Worm (Caenorhabditis elegans) whole organism, mixed stage, embryonic: ENCODE results near the gene sfxn-1.4.
A peak's percentile ranks its signal among the peaks of the same experiment; 100 is the strongest.
"Not testable (repeated sequence)": the region's sequence is repeated elsewhere in the genome, so short reads cannot be mapped to it uniquely, and the experiment has no call there.

Experiments
- M03D4.4 ChIP-seq: sonication (generic microtip); optimal IDR thresholded peaks from 2 replicates; lab custom pipeline; 2017; ENCODE audit warnings: mild to moderate bottlenecking, missing genetic modification characterization, missing compliant biosample characterization
- bed-3 ChIP-seq: fragments of 200-800 bp; sonication (Bioruptor generic); optimal IDR thresholded peaks from 3 replicates; lab custom pipeline; 2018; ENCODE audit warnings: mild to moderate bottlenecking, missing genetic modification characterization, moderate library complexity, missing compliant biosample characterization
- blmp-1 ChIP-seq: fragments of 150-350 bp; optimal IDR thresholded peaks from 2 replicates; lab custom pipeline; 2014; ENCODE audit warnings: missing biosample characterization, missing genetic modification characterization
- ceh-39 ChIP-seq: fragments of 150-350 bp; optimal IDR thresholded peaks from 2 replicates; lab custom pipeline; 2014; ENCODE audit warnings: missing biosample characterization, missing genetic modification characterization
- ceh-43 ChIP-seq: fragments of 200-800 bp; sonication (Bioruptor generic); optimal IDR thresholded peaks from 2 replicates; lab custom pipeline; 2018; ENCODE audit warnings: mild to moderate bottlenecking, missing genetic modification characterization, moderate library complexity, missing compliant biosample characterization
- ceh-83 ChIP-seq: fragments of 200-800 bp; sonication (Bioruptor generic); optimal IDR thresholded peaks from 2 replicates; lab custom pipeline; 2018; ENCODE audit warnings: mild to moderate bottlenecking, missing genetic modification characterization, missing compliant biosample characterization
- cnd-1 ChIP-seq: fragments of 200-800 bp; sonication (Bioruptor generic); optimal IDR thresholded peaks from 2 replicates; lab custom pipeline; 2018; ENCODE audit warnings: mild to moderate bottlenecking, missing genetic modification characterization, missing compliant biosample characterization
- drap-1 ChIP-seq: fragments of 200-800 bp; sonication (Bioruptor generic); optimal IDR thresholded peaks from 3 replicates; lab custom pipeline; 2018; ENCODE audit warnings: mild to moderate bottlenecking, missing genetic modification characterization, missing compliant biosample characterization
- elt-1 ChIP-seq: sonication (generic microtip); optimal IDR thresholded peaks from 2 replicates; lab custom pipeline; 2017; ENCODE audit warnings: missing genetic modification characterization, mild to moderate bottlenecking, missing compliant biosample characterization, antibody characterized with exemption, moderate library complexity, borderline replicate concordance; ENCODE audit not compliant: insufficient read depth
- elt-3 ChIP-seq: fragments of 150-350 bp; optimal IDR thresholded peaks from 2 replicates; lab custom pipeline; 2014; ENCODE audit warnings: missing biosample characterization, missing genetic modification characterization
- flh-1 ChIP-seq: fragments of 200-800 bp; sonication (Bioruptor generic); optimal IDR thresholded peaks from 2 replicates; lab custom pipeline; 2018; ENCODE audit warnings: mild to moderate bottlenecking, missing genetic modification characterization, moderate library complexity, missing compliant biosample characterization
- ham-2 ChIP-seq: fragments of 200-800 bp; sonication (Bioruptor generic); optimal IDR thresholded peaks from 2 replicates; lab custom pipeline; 2018; ENCODE audit warnings: mild to moderate bottlenecking, missing genetic modification characterization, missing compliant biosample characterization
- hlh-1 ChIP-seq: fragments of 150-350 bp; optimal IDR thresholded peaks from 2 replicates; lab custom pipeline; 2014; ENCODE audit warnings: missing biosample characterization, missing genetic modification reagents, missing genetic modification characterization
- lin-13 ChIP-seq: fragments of 150-350 bp; optimal IDR thresholded peaks from 2 replicates; lab custom pipeline; 2014; ENCODE audit warnings: missing biosample characterization, missing genetic modification characterization
- lin-32 ChIP-seq: fragments of 200-800 bp; sonication (Bioruptor generic); optimal IDR thresholded peaks from 2 replicates; lab custom pipeline; 2018; ENCODE audit warnings: mild to moderate bottlenecking, missing genetic modification characterization, missing compliant biosample characterization
- lsy-2 ChIP-seq: fragments of 150-350 bp; optimal IDR thresholded peaks from 2 replicates; lab custom pipeline; 2014; ENCODE audit warnings: missing biosample characterization, missing genetic modification characterization
- mep-1 ChIP-seq: fragments of 150-350 bp; optimal IDR thresholded peaks from 2 replicates; lab custom pipeline; 2017; ENCODE audit warnings: missing biosample characterization, missing genetic modification reagents, missing genetic modification characterization, inconsistent platforms
- mls-2 ChIP-seq: sonication (generic microtip); optimal IDR thresholded peaks from 2 replicates; lab custom pipeline; 2016; ENCODE audit warnings: mild to moderate bottlenecking, missing genetic modification characterization, moderate library complexity, missing compliant biosample characterization
- nhr-2 ChIP-seq: fragments of 150-350 bp; optimal IDR thresholded peaks from 2 replicates; lab custom pipeline; 2014; ENCODE audit warnings: missing biosample characterization, missing genetic modification characterization
- nhr-237 ChIP-seq: fragments of 150-350 bp; optimal IDR thresholded peaks from 2 replicates; lab custom pipeline; 2014; ENCODE audit warnings: missing biosample characterization, missing genetic modification characterization
- nhr-28 ChIP-seq: fragments of 150-350 bp; optimal IDR thresholded peaks from 2 replicates; lab custom pipeline; 2014; ENCODE audit warnings: missing biosample characterization, missing genetic modification characterization
- nhr-76 ChIP-seq: sonication (generic microtip); optimal IDR thresholded peaks from 2 replicates; lab custom pipeline; 2017; ENCODE audit warnings: missing biosample characterization, missing genetic modification characterization
- pha-4 ChIP-seq: fragments of 150-350 bp; optimal IDR thresholded peaks from 2 replicates; lab custom pipeline; 2018; ENCODE audit warnings: missing biosample characterization, missing genetic modification reagents, missing genetic modification characterization
- sem-2 ChIP-seq: fragments of 200-800 bp; sonication (Bioruptor generic); optimal IDR thresholded peaks from 2 replicates; lab custom pipeline; 2018; ENCODE audit warnings: mild to moderate bottlenecking, missing genetic modification characterization, missing compliant biosample characterization
- snpc-4 ChIP-seq: fragments of 150-350 bp; optimal IDR thresholded peaks from 2 replicates; lab custom pipeline; 2014; ENCODE audit warnings: missing biosample characterization, missing genetic modification characterization
- sptf-1 ChIP-seq: sonication (generic microtip); optimal IDR thresholded peaks from 2 replicates; lab custom pipeline; 2017; ENCODE audit warnings: mild to moderate bottlenecking, missing genetic modification characterization, moderate library complexity, missing compliant biosample characterization
- tbx-8 ChIP-seq: fragments of 200-800 bp; sonication (Bioruptor generic); optimal IDR thresholded peaks from 2 replicates; lab custom pipeline; 2018; ENCODE audit warnings: mild to moderate bottlenecking, missing genetic modification characterization, moderate library complexity, missing compliant biosample characterization
- unc-120 ChIP-seq: sonication (generic microtip); optimal IDR thresholded peaks from 2 replicates; lab custom pipeline; 2017; ENCODE audit warnings: missing genetic modification characterization, missing compliant biosample characterization; ENCODE audit not compliant: poor library complexity, severe bottlenecking
- unc-39 ChIP-seq: fragments of 150-350 bp; optimal IDR thresholded peaks from 2 replicates; lab custom pipeline; 2014; ENCODE audit warnings: missing biosample characterization, missing genetic modification characterization
- unc-62 ChIP-seq: fragments of 150-350 bp; optimal IDR thresholded peaks from 2 replicates; lab custom pipeline; 2014; ENCODE audit warnings: missing biosample characterization, missing genetic modification reagents, missing genetic modification characterization
- zip-8 ChIP-seq: fragments of 150-350 bp; optimal IDR thresholded peaks from 2 replicates; lab custom pipeline; 2014; ENCODE audit warnings: missing biosample characterization, missing genetic modification characterization
- ztf-11 ChIP-seq: fragments of 150-350 bp; optimal IDR thresholded peaks from 2 replicates; lab custom pipeline; 2014; ENCODE audit warnings: missing biosample characterization, missing genetic modification characterization

Gene sfxn-1.4

ce11 chrII:11695161-11695944 is 14.3 kb upstream of the sfxn-1.4 start, which contains the start of gene tars-1:
Gene tars-1, minus strand, starts transcription at chrII:11695657.
- not testable (repeated sequence) for TF ChIP-seq blmp-1, nhr-237, lin-13 (tag; lab: Kevin White, UChicago)

DNA sequence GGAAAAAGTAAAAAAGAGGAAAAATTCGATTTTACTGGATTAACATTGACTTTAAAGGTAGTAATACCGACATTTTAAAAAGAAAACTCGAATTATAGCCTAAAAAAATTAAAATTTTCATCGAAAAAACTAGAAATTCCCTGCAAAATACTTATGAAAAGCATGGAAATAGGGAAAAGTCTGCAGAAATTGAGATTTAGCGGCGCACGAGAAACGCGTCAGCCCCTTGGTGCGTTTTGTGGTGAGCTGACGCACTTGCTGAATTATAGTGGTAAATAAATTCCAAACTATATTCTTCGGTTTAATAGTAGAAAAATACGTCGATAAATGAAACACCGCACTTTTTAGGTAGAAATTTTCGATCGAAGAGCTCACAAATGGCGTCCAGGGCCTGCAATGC is 13.4 kb upstream of the sfxn-1.4 start:
- TF ChIP-seq elt-1 (tag; lab: Kevin White, UChicago) (no peak), pha-4 (tag; lab: Kevin White, UChicago) (peak; percentile 9), mep-1 (tag; lab: Kevin White, UChicago) (peak; percentile 75), ztf-11 (tag; lab: Kevin White, UChicago) (no peak), sptf-1 (tag; lab: Kevin White, UChicago) (peak; percentile 63), unc-120 (tag; lab: Kevin White, UChicago) (peak; percentile 1), ham-2 (peak; percentile 17), lsy-2 (peak; percentile 18), M03D4.4 (tag; lab: Kevin White, UChicago) (peak; percentile 15), lin-13 (tag; lab: Kevin White, UChicago) (peak; percentile 50)
- TF ChIP-seq, all 35 proteins: peak for 8

DNA sequence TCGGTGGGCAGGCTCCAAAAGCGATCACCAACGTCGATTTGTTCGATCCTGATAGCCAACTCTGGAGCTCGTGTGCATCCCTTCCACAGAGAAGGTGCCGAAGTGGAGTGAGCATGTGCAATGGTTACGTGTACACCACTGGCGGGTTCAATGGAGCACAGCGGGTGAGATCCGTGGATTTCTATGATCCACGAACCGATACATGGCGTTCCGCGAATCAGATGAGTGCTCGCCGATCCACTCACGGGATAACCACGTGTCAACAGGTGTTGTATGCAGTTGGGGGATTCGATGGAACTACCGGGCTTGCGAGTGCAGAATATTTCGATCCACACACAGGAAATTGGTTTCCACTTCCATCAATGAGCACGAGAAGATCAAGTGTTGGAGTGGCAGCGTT is 9.8 kb upstream of the sfxn-1.4 start:
- TF ChIP-seq lin-32 (GFP tag; lab: Kevin White, UChicago) (no peak), lin-13 (tag; lab: Kevin White, UChicago) (no peak), nhr-28 (tag; lab: Kevin White, UChicago) (no peak), lsy-2 (no peak), bed-3 (GFP tag; lab: Kevin White, UChicago) (no peak), snpc-4 (no peak), mls-2 (tag; lab: Kevin White, UChicago) (no peak), ztf-11 (tag; lab: Kevin White, UChicago) (no peak), nhr-76 (tag; lab: Kevin White, UChicago) (no peak), sem-2 (GFP tag; lab: Kevin White, UChicago) (no peak), unc-62 (GFP tag; lab: Kevin White, UChicago) (no peak), blmp-1 (tag; lab: Kevin White, UChicago) (no peak), unc-120 (tag; lab: Kevin White, UChicago) (no peak), nhr-2 (tag; lab: Kevin White, UChicago) (no peak), mep-1 (tag; lab: Kevin White, UChicago) (no peak), elt-1 (tag; lab: Kevin White, UChicago) (no peak)

ce11 chrII:11689941-11690340 is 8.9 kb upstream of the sfxn-1.4 start:
- TF ChIP-seq flh-1 (GFP tag; lab: Kevin White, UChicago), result no peak
- TF ChIP-seq lsy-2, result no peak
- TF ChIP-seq unc-62 (GFP tag; lab: Kevin White, UChicago), result no peak
- TF ChIP-seq ceh-43, result no peak
- no peak for TF ChIP-seq ztf-11 (tag; lab: Kevin White, UChicago)
- TF ChIP-seq hlh-1 (tag; lab: Kevin White, UChicago), result no peak
- no peak for TF ChIP-seq elt-1 (tag; lab: Kevin White, UChicago)
- TF ChIP-seq nhr-2 (tag; lab: Kevin White, UChicago), result no peak
- TF ChIP-seq ham-2, result no peak
- no peak for TF ChIP-seq sptf-1 (tag; lab: Kevin White, UChicago)
- TF ChIP-seq nhr-237 (tag; lab: Kevin White, UChicago), result no peak
- no peak for TF ChIP-seq ceh-39
- no peak for TF ChIP-seq tbx-8
- no peak for TF ChIP-seq cnd-1
- TF ChIP-seq bed-3 (GFP tag; lab: Kevin White, UChicago), result no peak

- TF ChIP-seq nhr-28 (tag; lab: Kevin White, UChicago) (no peak), flh-1 (GFP tag; lab: Kevin White, UChicago) (no peak), zip-8 (no peak), ham-2 (no peak), drap-1 (GFP tag; lab: Kevin White, UChicago) (no peak), unc-62 (GFP tag; lab: Kevin White, UChicago) (no peak), sem-2 (GFP tag; lab: Kevin White, UChicago) (no peak), elt-3 (tag; lab: Kevin White, UChicago) (no peak), unc-39 (tag; lab: Kevin White, UChicago) (no peak), ztf-11 (tag; lab: Kevin White, UChicago) (no peak), mep-1 (tag; lab: Kevin White, UChicago) (no peak), ceh-39 (no peak), sptf-1 (tag; lab: Kevin White, UChicago) (no peak), hlh-1 (tag; lab: Kevin White, UChicago) (no peak), ceh-43 (no peak), M03D4.4 (tag; lab: Kevin White, UChicago) (no peak), ceh-83 (GFP tag; lab: Kevin White, UChicago) (no peak)
These were observed 7.6 kb upstream of the sfxn-1.4 start, which contains the start of gene kel-1 for ce11 chrII:11688643-11689042. Gene kel-1, plus strand, starts transcription at chrII:11688943.
